Worm (Caenorhabditis elegans) whole organism, midembryonic: ENCODE results near the gene H38K22.7.
A peak's percentile ranks its signal among the peaks of the same experiment; 100 is the strongest.

Experiments used
- T22C8.4 ChIP-seq: fragments of 200-800 bp; sonication (Bioruptor generic); IDR thresholded peaks from 2 replicates; pipeline ENCODE4 v1.3.6; 2022; ENCODE audit warnings: missing genetic modification characterization, missing compliant biosample characterization
- cog-1 ChIP-seq: sonication (generic microtip); optimal IDR thresholded peaks from 2 replicates; lab custom pipeline; 2016; ENCODE audit warnings: missing genetic modification characterization, missing compliant biosample characterization
- flt-1 ChIP-seq: fragments of 200-800 bp; sonication (Bioruptor generic); IDR thresholded peaks from 2 replicates; pipeline ENCODE4 v1.3.6; 2022; ENCODE audit warnings: missing genetic modification characterization, missing compliant biosample characterization
- klf-2 ChIP-seq: fragments of 200-800 bp; sonication (Bioruptor generic); conservative IDR thresholded peaks from 2 replicates; pipeline ENCODE4 v1.3.6; 2022; ENCODE audit warnings: missing genetic modification reagents, missing genetic modification characterization, missing compliant biosample characterization
- med-1 ChIP-seq: sonication (generic microtip); optimal IDR thresholded peaks from 2 replicates; lab custom pipeline; 2017; ENCODE audit warnings: missing genetic modification characterization, mild to moderate bottlenecking, missing compliant biosample characterization, antibody characterized with exemption, missing genetic modification reagents; ENCODE audit not compliant: insufficient read depth
- ref-1 ChIP-seq: fragments of 200-800 bp; sonication (Bioruptor generic); conservative IDR thresholded peaks from 2 replicates; pipeline ENCODE4 v1.3.6; 2022; ENCODE audit warnings: missing genetic modification reagents, missing genetic modification characterization, missing compliant biosample characterization
- tab-1 ChIP-seq: fragments of 200-800 bp; sonication (Bioruptor generic); IDR thresholded peaks from 2 replicates; pipeline ENCODE4 v1.3.6; 2022; ENCODE audit warnings: missing genetic modification characterization, missing compliant biosample characterization
- ztf-23 ChIP-seq: fragments of 200-800 bp; sonication (Bioruptor generic); IDR thresholded peaks from 2 replicates; pipeline ENCODE4 v1.3.6; 2022; ENCODE audit warnings: missing genetic modification reagents, missing genetic modification characterization, missing compliant biosample characterization
- ztf-29 ChIP-seq: fragments of 200-800 bp; sonication (Bioruptor generic); IDR thresholded peaks from 2 replicates; pipeline ENCODE4 v1.3.6; 2022; ENCODE audit warnings: missing genetic modification reagents, missing genetic modification characterization, missing compliant biosample characterization

Gene H38K22.7

DNA sequence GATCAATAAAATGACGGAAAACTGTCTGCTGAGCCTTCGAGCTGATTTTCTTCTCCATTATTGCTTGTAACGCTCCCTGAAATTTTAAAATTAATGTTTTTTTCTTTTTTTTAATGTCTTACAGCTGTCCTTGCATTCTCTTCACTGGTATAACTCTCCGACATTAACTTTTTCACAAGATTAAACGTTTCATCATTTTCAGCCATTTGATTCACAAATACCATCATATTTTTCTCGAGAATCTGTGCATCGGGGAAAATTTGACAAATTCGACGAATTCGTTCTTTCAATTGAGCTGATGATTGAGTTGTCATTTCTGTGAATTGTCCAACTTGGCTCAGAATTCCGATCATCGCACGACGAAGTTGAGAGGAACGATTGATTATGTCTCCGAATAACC is 12.2 kb upstream of the H38K22.7 start:
- TF ChIP-seq ztf-23 (no peak), cog-1 (tag; lab: Kevin White, UChicago) (no peak), tab-1 (no peak), klf-2 (GFP tag; lab: Robert Waterston, UW) (no peak), med-1 (GFP tag; lab: Kevin White, UChicago) (no peak), flt-1 (GFP tag; lab: Robert Waterston, UW) (no peak), ztf-29 (GFP tag; lab: Robert Waterston, UW) (no peak), T22C8.4 (GFP tag; lab: Robert Waterston, UW) (no peak), ref-1 (GFP tag; lab: Robert Waterston, UW) (no peak)

DNA sequence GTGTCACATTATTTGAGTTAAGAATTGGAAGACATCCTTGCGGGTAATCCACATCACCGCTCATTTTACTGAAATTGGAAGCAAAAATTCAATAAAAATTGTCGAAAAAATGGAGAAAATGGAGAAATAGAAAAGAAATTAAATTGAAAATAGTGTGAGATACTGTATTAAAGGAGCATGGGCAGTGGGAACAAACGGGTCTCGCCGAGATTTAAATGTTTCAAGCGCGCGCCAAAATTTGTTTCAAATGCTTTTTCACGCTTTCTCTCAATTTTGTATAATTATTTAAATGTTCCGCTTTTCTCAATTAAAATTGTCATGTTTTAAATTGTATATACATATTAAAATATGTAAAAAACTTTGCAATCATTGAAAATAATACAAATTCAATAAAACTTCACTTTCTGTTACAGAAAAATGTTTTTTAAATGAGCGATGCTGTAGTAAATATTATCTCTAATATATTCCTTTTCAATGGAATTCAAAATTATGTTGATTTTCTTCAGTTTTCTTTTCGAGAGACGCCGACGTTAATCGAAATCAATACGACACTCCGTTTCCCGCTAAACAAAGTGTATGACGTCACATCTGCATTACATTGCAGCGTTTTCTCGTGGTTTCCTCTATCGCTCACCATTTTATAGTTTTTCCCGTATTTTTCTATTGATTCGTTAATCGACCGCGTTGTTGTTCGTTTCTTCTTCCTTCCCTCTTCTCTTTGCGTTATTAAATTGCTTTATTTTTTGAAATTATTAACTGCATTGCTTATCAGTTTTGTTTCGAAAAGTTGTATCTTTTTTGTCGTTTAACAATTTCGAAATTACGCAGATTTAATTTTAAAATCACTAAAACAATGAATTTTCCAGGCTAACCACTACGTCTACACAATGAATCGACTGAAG is 8.2 kb upstream of the H38K22.7 start, which contains the start of the genes evl-14 and dcn-1:
TSS of gene evl-14 (minus strand) at position 68 of the 902 bp plus-strand sequence.
TSS of gene dcn-1 (plus strand) at position 852 of the 902 bp plus-strand sequence.
- TF ChIP-seq T22C8.4 (GFP tag; lab: Robert Waterston, UW) (no peak), flt-1 (GFP tag; lab: Robert Waterston, UW) (peak; percentile 49; the same call in 1 of the 2 replicates), klf-2 (GFP tag; lab: Robert Waterston, UW) (no peak), cog-1 (tag; lab: Kevin White, UChicago) (peak; percentile 41)

DNA sequence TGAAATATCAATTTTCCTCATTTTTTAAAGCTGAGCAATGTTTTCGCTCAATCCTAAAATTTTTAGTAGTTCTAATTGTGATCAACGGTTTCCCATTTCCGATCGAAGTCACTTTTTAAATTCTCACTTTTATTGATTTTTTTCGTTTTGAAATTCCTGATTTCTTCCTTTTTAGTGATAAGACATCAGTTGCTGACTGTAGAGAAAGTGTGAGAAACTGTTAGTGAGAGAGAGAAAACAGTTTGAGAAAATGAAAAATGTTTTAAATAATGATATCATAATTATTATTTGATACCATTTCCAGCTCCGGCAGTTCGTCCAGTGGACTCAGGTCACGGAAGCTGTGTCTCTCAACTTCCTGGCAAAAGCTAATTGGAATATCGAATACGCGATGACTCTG is 7.0 kb upstream of the H38K22.7 start:
- TF ChIP-seq med-1 (GFP tag; lab: Kevin White, UChicago) (no peak), flt-1 (GFP tag; lab: Robert Waterston, UW) (no peak), cog-1 (tag; lab: Kevin White, UChicago) (no peak), tab-1 (no peak), klf-2 (GFP tag; lab: Robert Waterston, UW) (no peak), ref-1 (GFP tag; lab: Robert Waterston, UW) (no peak), ztf-23 (no peak), T22C8.4 (GFP tag; lab: Robert Waterston, UW) (no peak), ztf-29 (GFP tag; lab: Robert Waterston, UW) (no peak)

DNA sequence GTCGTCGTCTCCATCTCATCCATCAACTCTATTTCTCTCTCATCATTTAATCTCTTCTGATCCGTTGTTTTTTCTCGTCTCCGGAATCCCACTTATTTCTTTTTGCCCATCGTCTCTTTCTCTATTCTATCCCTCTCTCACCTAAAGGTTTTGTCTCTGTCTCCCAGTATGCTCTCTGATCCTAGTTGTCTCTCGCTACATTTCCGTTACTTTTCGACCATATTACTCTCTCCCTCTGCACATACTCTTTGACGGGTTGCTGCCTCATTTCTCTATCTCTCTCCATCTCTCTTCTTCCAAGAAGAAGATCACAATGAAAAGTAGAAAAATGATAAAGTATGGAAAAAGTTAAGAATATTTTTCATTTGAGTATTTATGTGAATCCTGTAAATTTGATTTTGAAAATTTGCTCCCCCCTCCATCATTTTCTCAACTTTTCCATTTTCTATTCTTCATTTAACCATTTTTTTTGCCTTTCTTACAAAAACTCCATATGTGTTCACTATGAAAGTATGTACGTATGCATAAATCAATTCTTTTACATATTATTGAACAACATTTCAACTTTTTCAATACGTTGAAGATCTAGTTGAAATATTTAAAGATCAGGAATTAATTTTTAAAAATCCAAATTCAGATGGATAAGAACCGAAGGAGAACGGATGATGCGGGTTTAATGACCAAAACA is 4.3 kb upstream of the H38K22.7 start, which contains the start of gene tag-131:
TSS of gene tag-131 (plus strand) at position 638 of the 688 bp plus-strand sequence.
- TF ChIP-seq ztf-23 (no peak), T22C8.4 (GFP tag; lab: Robert Waterston, UW) (no peak), tab-1 (no peak), med-1 (GFP tag; lab: Kevin White, UChicago) (no peak), klf-2 (GFP tag; lab: Robert Waterston, UW) (no peak), ztf-29 (GFP tag; lab: Robert Waterston, UW) (no peak), flt-1 (GFP tag; lab: Robert Waterston, UW) (no peak), cog-1 (tag; lab: Kevin White, UChicago) (no peak), ref-1 (GFP tag; lab: Robert Waterston, UW) (no peak)

DNA sequence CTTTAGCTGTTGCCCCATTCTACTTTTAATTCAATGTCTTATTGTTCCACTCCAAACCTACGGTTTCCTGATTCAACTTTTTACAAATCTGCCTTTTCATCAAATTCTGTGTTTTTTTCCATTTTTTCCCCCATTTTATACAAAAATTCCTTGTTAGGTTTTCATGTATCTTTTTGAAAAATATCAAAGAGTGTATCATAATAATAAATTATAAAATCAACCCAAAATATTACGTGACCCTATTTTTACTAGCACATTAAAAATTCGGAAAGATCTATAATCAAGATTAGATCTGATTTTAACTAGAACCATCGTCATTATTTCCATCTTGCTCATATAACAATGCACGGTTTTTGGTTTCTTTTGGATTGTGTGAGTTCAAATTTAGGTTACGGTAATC is 1.4 kb upstream of the H38K22.7 start, which contains the start of gene H38K22.6:
TSS of gene H38K22.6 (plus strand) at position 301 of the 400 bp plus-strand sequence.
- no peak for TF ChIP-seq ref-1 (GFP tag; lab: Robert Waterston, UW)
- TF ChIP-seq T22C8.4 (GFP tag; lab: Robert Waterston, UW) = no peak
- TF ChIP-seq ztf-23 = no peak
- no peak for TF ChIP-seq tab-1

DNA sequence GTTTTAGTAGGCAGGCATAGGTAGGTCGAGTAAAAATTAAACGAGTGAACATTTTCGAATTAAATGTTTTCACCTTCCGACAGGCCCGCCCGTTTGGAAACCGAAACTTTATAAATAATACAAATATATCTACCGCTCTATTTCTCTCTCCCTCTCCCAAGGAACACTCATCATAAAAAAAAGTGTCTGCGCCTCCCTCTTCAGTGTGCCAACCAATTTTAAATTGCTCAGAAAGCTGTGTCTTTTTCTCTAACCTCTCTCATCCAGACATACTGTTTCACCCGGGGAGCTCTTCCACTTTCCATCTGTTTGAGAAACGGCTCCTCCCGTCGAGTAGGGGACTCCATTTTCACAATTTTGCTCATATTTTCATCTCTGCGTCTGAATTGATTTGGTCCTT is 1.6 kb downstream of the H38K22.7 start:
- TF ChIP-seq flt-1 (GFP tag; lab: Robert Waterston, UW) (no peak), ref-1 (GFP tag; lab: Robert Waterston, UW) (no peak), T22C8.4 (GFP tag; lab: Robert Waterston, UW) (no peak), cog-1 (tag; lab: Kevin White, UChicago) (no peak), ztf-23 (no peak), med-1 (GFP tag; lab: Kevin White, UChicago) (no peak), ztf-29 (GFP tag; lab: Robert Waterston, UW) (no peak), tab-1 (no peak), klf-2 (GFP tag; lab: Robert Waterston, UW) (no peak)

DNA sequence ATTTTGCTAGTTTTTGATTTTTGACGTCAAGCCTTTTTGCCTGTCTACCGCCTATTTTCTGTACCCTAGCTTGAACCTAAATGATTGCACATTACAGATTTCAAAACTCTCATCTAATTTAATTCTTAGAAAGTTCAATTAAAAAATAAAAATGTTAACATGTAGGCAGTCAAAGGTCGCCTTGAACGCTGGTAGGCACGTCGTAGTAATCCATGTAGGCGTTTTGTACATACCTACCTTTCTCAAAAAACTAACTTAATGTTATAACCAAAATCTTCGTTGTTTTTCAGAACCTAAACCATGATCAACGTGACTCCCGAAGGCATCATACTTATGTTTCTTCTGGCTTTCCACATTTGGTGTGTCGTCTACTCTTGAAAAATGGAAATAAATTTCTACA is 2.4 kb downstream of the H38K22.7 start, which contains the start of gene H38K22.9:
TSS of gene H38K22.9 (plus strand) at position 301 of the 400 bp plus-strand sequence.
- TF ChIP-seq flt-1 (GFP tag; lab: Robert Waterston, UW) = no peak

DNA sequence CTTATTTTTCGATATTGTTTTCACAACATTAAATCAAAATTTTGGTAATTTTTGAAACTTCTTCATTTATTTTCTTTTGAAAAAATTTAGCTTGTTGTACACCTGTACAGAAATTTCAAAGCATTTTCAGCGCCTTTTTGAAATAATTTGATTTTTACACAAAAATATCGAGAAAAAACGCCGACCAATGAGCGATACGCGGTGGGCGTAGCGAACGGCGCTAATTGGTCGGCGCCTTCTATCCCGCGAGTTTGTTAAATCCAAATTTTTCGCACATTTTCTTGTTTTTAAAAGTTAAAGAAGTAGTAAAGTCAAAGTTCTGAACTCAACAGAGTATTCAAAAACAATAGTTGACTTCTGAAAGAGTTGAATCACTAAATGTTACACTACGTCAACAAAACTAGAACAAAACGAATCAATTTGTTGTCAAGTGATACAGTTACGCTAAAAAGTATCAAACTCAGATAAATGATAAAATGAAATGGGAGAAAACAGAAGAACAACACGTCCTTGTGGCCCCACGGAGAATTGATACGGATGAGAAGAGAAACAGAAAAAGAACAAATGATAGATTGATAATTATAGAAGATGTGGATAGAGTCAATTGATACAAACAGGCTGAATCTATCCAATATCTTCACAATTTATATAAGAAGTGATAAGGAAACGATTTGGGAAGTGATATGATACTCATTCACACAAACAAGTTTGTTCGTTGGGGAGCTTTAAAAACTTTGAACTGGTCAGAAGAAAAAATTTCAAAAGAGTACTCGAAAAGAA is 6.9 kb downstream of the H38K22.7 start:
- TF ChIP-seq klf-2 (GFP tag; lab: Robert Waterston, UW) (no peak), tab-1 (no peak), med-1 (GFP tag; lab: Kevin White, UChicago) (no peak), cog-1 (tag; lab: Kevin White, UChicago) (no peak), ztf-23 (no peak), ref-1 (GFP tag; lab: Robert Waterston, UW) (no peak), ztf-29 (GFP tag; lab: Robert Waterston, UW) (no peak), T22C8.4 (GFP tag; lab: Robert Waterston, UW) (no peak)
